Worm (Caenorhabditis elegans): ENCODE measurements around the gene irld-17.

Gene irld-17

ce11 chrV:1631717-1632116 is at the start of gene irld-17:
irld-17 (plus strand) TSS chrV:1632017.
- TF ChIP-seq eor-1 (tag; optimal IDR thresholded peaks at IDR 0.05) (no peak), nhr-237 (tag; optimal IDR thresholded peaks at IDR 0.05) (no peak), R02D3.7 (tag; optimal IDR thresholded peaks at IDR 0.05) (no peak), ceh-9 (tag; optimal IDR thresholded peaks at IDR 0.05) (no peak), unc-62 (GFP tag; optimal IDR thresholded peaks at IDR 0.05) (no peak), snpc-4 (tag; optimal IDR thresholded peaks at IDR 0.05) (no peak)

ce11 chrV:1583242-1583641 is 48.6 kb upstream of the irld-17 start:
- TF ChIP-seq nhr-237 (tag; optimal IDR thresholded peaks at IDR 0.05): no peak
- no peak for TF ChIP-seq egl-5 (tag; optimal IDR thresholded peaks at IDR 0.05)
- no peak for TF ChIP-seq elt-1 (tag; optimal IDR thresholded peaks at IDR 0.05)

ce11 chrV:1585411-1585810 is 46.4 kb upstream of the irld-17 start, which contains the start of gene F16B4.7:
F16B4.7 (plus strand) TSS chrV:1585711.
- no peak for TF ChIP-seq ceh-82 (tag; optimal IDR thresholded peaks at IDR 0.05)
- no peak for TF ChIP-seq zag-1 (tag; optimal IDR thresholded peaks at IDR 0.05)
- TF ChIP-seq egl-27 (tag; optimal IDR thresholded peaks at IDR 0.05): no peak
- TF ChIP-seq nhr-237 (tag; optimal IDR thresholded peaks at IDR 0.05): no peak
- TF ChIP-seq ama-1 (optimal IDR thresholded peaks at IDR 0.05): no peak
- TF ChIP-seq eor-1 (tag; optimal IDR thresholded peaks at IDR 0.05): no peak
- no peak for TF ChIP-seq snpc-4 (tag; optimal IDR thresholded peaks at IDR 0.05)
- no peak for TF ChIP-seq nhr-23 (tag; optimal IDR thresholded peaks at IDR 0.05)

- TF ChIP-seq mml-1 (tag; optimal IDR thresholded peaks at IDR 0.05) (no peak), ceh-16 (tag; optimal IDR thresholded peaks at IDR 0.05) (no peak), tbx-2 (tag; optimal IDR thresholded peaks at IDR 0.05) (no peak), pqm-1 (tag; optimal IDR thresholded peaks at IDR 0.05) (no peak), skn-1 (tag; optimal IDR thresholded peaks at IDR 0.05) (no peak), ceh-82 (tag; optimal IDR thresholded peaks at IDR 0.05) (no peak), egl-27 (tag; optimal IDR thresholded peaks at IDR 0.05) (no peak), nhr-43 (tag; optimal IDR thresholded peaks at IDR 0.05; ENCODE audit: poor library complexity, severe bottlenecking) (no peak), lin-15B (tag; optimal IDR thresholded peaks at IDR 0.05) (no peak), pha-4 (tag; optimal IDR thresholded peaks at IDR 0.05) (no peak)
These were observed 44.9 kb upstream of the irld-17 start, which contains the start of gene F16B4.6 for ce11 chrV:1586906-1587305. F16B4.6 (plus strand) TSS chrV:1587206.

ce11 chrV:1588128-1588527 is 43.7 kb upstream of the irld-17 start, which contains the start of gene F16B4.5:
F16B4.5 (plus strand) TSS chrV:1588428.
- TF ChIP-seq fos-1 (tag; optimal IDR thresholded peaks at IDR 0.05): no peak

- no peak for TF ChIP-seq nhr-12 (tag; optimal IDR thresholded peaks at IDR 0.05)
- TF ChIP-seq nhr-43 (tag; optimal IDR thresholded peaks at IDR 0.05; ENCODE audit: poor library complexity, severe bottlenecking): peak; percentile 66
- TF ChIP-seq nhr-11 (tag; optimal IDR thresholded peaks at IDR 0.05): no peak
- no peak for TF ChIP-seq unc-39 (tag; optimal IDR thresholded peaks at IDR 0.05)
- TF ChIP-seq unc-62 (GFP tag; optimal IDR thresholded peaks at IDR 0.05): no peak
- TF ChIP-seq ama-1 (optimal IDR thresholded peaks at IDR 0.05): peak; percentile 63
- TF ChIP-seq nfya-1 (tag; optimal IDR thresholded peaks at IDR 0.05; ENCODE audit: insufficient read depth): no peak
- TF ChIP-seq nhr-67 (tag; optimal IDR thresholded peaks at IDR 0.05): no peak
- no peak for TF ChIP-seq lin-39 (tag; optimal IDR thresholded peaks at IDR 0.05)
- TF ChIP-seq ceh-82 (tag; optimal IDR thresholded peaks at IDR 0.05): no peak
- peak; percentile 39 for TF ChIP-seq ceh-28 (tag; optimal IDR thresholded peaks at IDR 0.05)
- no peak for TF ChIP-seq tbx-2 (tag; optimal IDR thresholded peaks at IDR 0.05)
- no peak for TF ChIP-seq ztf-11 (tag; optimal IDR thresholded peaks at IDR 0.05)
- no peak for TF ChIP-seq eor-1 (tag; optimal IDR thresholded peaks at IDR 0.05)
- TF ChIP-seq nhr-237 (tag; optimal IDR thresholded peaks at IDR 0.05): no peak
- no peak for TF ChIP-seq daf-12 (tag; optimal IDR thresholded peaks at IDR 0.05)
- TF ChIP-seq ceh-9 (tag; optimal IDR thresholded peaks at IDR 0.05): no peak
- TF ChIP-seq nhr-25 (tag; optimal IDR thresholded peaks at IDR 0.05): peak; percentile 46
- no peak for TF ChIP-seq aly-2 (tag; optimal IDR thresholded peaks at IDR 0.05)
- peak; percentile 5 for TF ChIP-seq lsy-12 (tag; optimal IDR thresholded peaks at IDR 0.05)
- no peak for TF ChIP-seq R02D3.7 (tag; optimal IDR thresholded peaks at IDR 0.05)
- peak; percentile 19 for TF ChIP-seq nhr-23 (tag; optimal IDR thresholded peaks at IDR 0.05)
- no peak for TF ChIP-seq fkh-10 (GFP tag; optimal IDR thresholded peaks at IDR 0.05)
- TF ChIP-seq mml-1 (tag; optimal IDR thresholded peaks at IDR 0.05): no peak
- TF ChIP-seq ceh-16 (tag; optimal IDR thresholded peaks at IDR 0.05): no peak
- no peak for TF ChIP-seq elt-2 (tag; optimal IDR thresholded peaks at IDR 0.05)
- no peak for TF ChIP-seq zag-1 (tag; optimal IDR thresholded peaks at IDR 0.05)
- TF ChIP-seq hmg-11 (tag; optimal IDR thresholded peaks at IDR 0.05): no peak
- TF ChIP-seq pqm-1 (tag; optimal IDR thresholded peaks at IDR 0.05): no peak
These were observed 37.9 kb upstream of the irld-17 start, which contains the start of gene F16B4.4 for ce11 chrV:1593799-1594420. F16B4.4 (plus strand) TSS chrV:1594019.
